Worm (Caenorhabditis elegans): ENCODE data around the gene H27A22.1.

H27A22.1 gene

ce11 chrV:10564140-10564539 lies 38.2 kb upstream of the H27A22.1 start:
- TF ChIP-seq hlh-11 (tag; optimal IDR thresholded peaks at IDR 0.05) (peak; percentile 9), nhr-28 (tag; optimal IDR thresholded peaks at IDR 0.05) (peak; percentile 37), vab-7 (GFP tag; IDR thresholded peaks at IDR 0.05) (no peak), aha-1 (tag) (peak; percentile 73)

DNA sequence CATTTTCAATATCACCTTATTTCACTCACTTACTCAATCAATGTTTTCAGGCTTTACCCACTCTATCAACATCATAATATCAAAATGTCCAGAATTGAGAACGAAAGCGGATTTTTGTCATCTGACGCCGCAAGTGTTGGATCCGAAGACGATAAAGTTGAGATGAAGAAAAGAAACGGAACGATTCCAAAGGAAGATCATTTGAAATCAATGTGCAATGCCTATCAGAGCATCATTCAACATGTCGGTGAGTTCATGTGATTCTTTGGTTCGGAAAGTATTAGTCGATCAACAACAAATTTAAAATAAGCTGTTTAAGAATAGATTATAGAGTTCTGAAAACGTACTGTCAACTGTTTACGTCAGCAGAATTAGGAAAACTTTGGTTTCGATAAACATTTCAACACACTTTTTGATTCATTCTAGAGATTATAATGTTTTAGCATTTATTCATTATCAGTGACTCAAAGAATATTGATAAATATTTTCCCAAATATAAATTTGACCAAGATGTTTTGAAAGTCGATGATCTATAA lies 37.5 kb upstream of the H27A22.1 start, which contains the start of gene cat-4:
TSS of gene cat-4 (plus strand) at position 51 of the 536 bp plus-strand sequence.
- peak; percentile 3 for TF ChIP-seq nhr-10 (tag; optimal IDR thresholded peaks at IDR 0.05)
- peak in 1 of 2 experiments; percentile 33 for TF ChIP-seq unc-62 (GFP tag; optimal IDR thresholded peaks at IDR 0.05 in 1 of 2)
- TF ChIP-seq unc-62 (tag; optimal IDR thresholded peaks at IDR 0.05) = no peak
- peak; percentile 8 for TF ChIP-seq dve-1 (tag; optimal IDR thresholded peaks at IDR 0.05; ENCODE audit: insufficient read depth)
- TF ChIP-seq nhr-41 (GFP tag; IDR thresholded peaks at IDR 0.05) = no peak
- TF ChIP-seq nhr-77 (tag; optimal IDR thresholded peaks at IDR 0.05) = peak; percentile 8
- TF ChIP-seq vab-7 (GFP tag; IDR thresholded peaks at IDR 0.05) = no peak
- TF ChIP-seq dmd-6 (GFP tag; IDR thresholded peaks at IDR 0.05) = peak; percentile 57
- TF ChIP-seq hlh-11 (tag; optimal IDR thresholded peaks at IDR 0.05) = peak; percentile 13
- no peak for TF ChIP-seq daf-16 (GFP tag; optimal IDR thresholded peaks at IDR 0.05)
- peak; percentile 80 for TF ChIP-seq daf-16 (tag; optimal IDR thresholded peaks at IDR 0.05)

- TF ChIP-seq mep-1 (tag; optimal IDR thresholded peaks at IDR 0.05) (no peak), pqm-1 (tag; optimal IDR thresholded peaks at IDR 0.05) (no peak), nhr-42 (GFP tag; IDR thresholded peaks at IDR 0.05) (no peak), T26A8.4 (GFP tag; IDR thresholded peaks at IDR 0.05) (no peak), zfp-3 (GFP tag; conservative IDR thresholded peaks at IDR 0.05) (no peak), unc-62 (GFP tag; optimal IDR thresholded peaks at IDR 0.05 in 1 of 2) (peak in 1 of 2 experiments; percentile 92), unc-62 (tag; optimal IDR thresholded peaks at IDR 0.05) (no peak)
These were observed 33.9 kb upstream of the H27A22.1 start for ce11 chrV:10568496-10568895.

DNA sequence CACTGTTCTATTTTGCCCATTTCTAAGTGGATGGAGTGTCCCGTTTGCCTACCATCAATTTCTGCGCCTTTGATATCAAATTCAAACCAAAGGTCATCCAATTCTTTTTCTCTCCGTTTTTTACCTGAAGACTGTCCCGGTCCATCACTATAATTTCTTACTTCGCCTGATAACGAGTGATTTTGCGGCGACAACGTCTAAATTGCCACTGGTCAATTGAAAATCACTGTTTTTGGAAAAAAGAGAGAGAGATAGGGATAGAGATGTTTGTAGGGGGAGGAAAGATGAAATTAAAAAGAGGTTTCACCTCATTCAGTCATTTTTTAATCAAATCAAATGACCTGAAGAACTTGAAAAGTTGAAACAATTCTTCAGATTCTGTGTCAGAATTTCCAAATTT lies 30.8 kb upstream of the H27A22.1 start:
- TF ChIP-seq unc-62 (GFP tag; optimal IDR thresholded peaks at IDR 0.05 in 1 of 2) (peak in 1 of 2 experiments; percentile 71), unc-62 (tag; optimal IDR thresholded peaks at IDR 0.05) (no peak), aha-1 (tag) (peak; percentile 64), nhr-28 (tag; optimal IDR thresholded peaks at IDR 0.05) (peak; percentile 47), dve-1 (tag; optimal IDR thresholded peaks at IDR 0.05; ENCODE audit: insufficient read depth) (no peak)

- no peak for TF ChIP-seq nhr-76 (tag; optimal IDR thresholded peaks at IDR 0.05)
- TF ChIP-seq F26F4.8 (GFP tag; conservative IDR thresholded peaks at IDR 0.05) = no peak
- TF ChIP-seq lim-7 (GFP tag; IDR thresholded peaks at IDR 0.05) = no peak
These were observed 29.7 kb upstream of the H27A22.1 start, which contains the start of gene del-6 for ce11 chrV:10572614-10573013. Gene del-6, plus strand, starts transcription at chrV:10572914.

ce11 chrV:10574197-10574596 lies 28.2 kb upstream of the H27A22.1 start:
- no peak for TF ChIP-seq attf-4 (tag; optimal IDR thresholded peaks at IDR 0.05)
- no peak for TF ChIP-seq vab-7 (GFP tag; IDR thresholded peaks at IDR 0.05)
- TF ChIP-seq aha-1 (tag) = peak; percentile 32
- TF ChIP-seq lin-1 (GFP tag; IDR thresholded peaks at IDR 0.05) = no peak
- TF ChIP-seq unc-62 (GFP tag; optimal IDR thresholded peaks at IDR 0.05 in 1 of 2) = peak in 1 of 2 experiments; percentile 91
- TF ChIP-seq unc-62 (tag; optimal IDR thresholded peaks at IDR 0.05) = no peak

ce11 chrV:10576319-10576718 lies 26.0 kb upstream of the H27A22.1 start, which contains the start of gene vps-54:
Gene vps-54, minus strand, starts transcription at chrV:10576419.
- TF ChIP-seq Y105C5A.15 (GFP tag; IDR thresholded peaks at IDR 0.05) (no peak), nhr-111 (GFP tag; optimal IDR thresholded peaks at IDR 0.05) (no peak), aha-1 (tag) (no peak), Y75B8A.6 (GFP tag; IDR thresholded peaks at IDR 0.05) (no peak), ceh-20 (GFP tag; IDR thresholded peaks at IDR 0.05) (no peak), lin-15B (tag; optimal IDR thresholded peaks at IDR 0.05) (no peak), mdl-1 (tag; optimal IDR thresholded peaks at IDR 0.05) (no peak), ctbp-1 (GFP tag; IDR thresholded peaks at IDR 0.05) (no peak), mxl-2 (GFP tag; conservative IDR thresholded peaks at IDR 0.05) (no peak), egl-43 (GFP tag; IDR thresholded peaks at IDR 0.05) (no peak), mxl-3 (GFP tag; optimal IDR thresholded peaks at IDR 0.05) (no peak)
